Fruit fly (Drosophila melanogaster) whole organism, larva: ENCODE measurements around the gene CG9164.

Experiments used
- noc ChIP-seq: fragments of 200-800 bp; sonication (Bioruptor generic); optimal IDR thresholded peaks from 3 replicates; lab custom pipeline; 2019; ENCODE audit warnings: missing biosample characterization, mild to moderate bottlenecking, missing genetic modification characterization, moderate library complexity

Gene CG9164

dm6 chrX:15385176-15386056 is at the start of gene CG9164:
TSS of gene CG9164 (minus strand) at chrX:15385441.
- TF ChIP-seq noc = no peak

dm6 chrX:15406811-15407210 is 21.6 kb upstream of the CG9164 start:
- TF ChIP-seq noc = no peak

- TF ChIP-seq noc = no peak
These were observed 16.6 kb upstream of the CG9164 start for dm6 chrX:15401861-15402260.

dm6 chrX:15387344-15387743 is 2.1 kb upstream of the CG9164 start:
- no peak for TF ChIP-seq noc

dm6 chrX:15383513-15384373 is 1.5 kb downstream of the CG9164 start:
- TF ChIP-seq noc = no peak

dm6 chrX:15380207-15380606 is 5.0 kb downstream of the CG9164 start:
- TF ChIP-seq noc = no peak

dm6 chrX:15379014-15379491 is 6.2 kb downstream of the CG9164 start, which contains the start of gene acj6:
TSS of gene acj6 (minus strand) at chrX:15379064.
- TF ChIP-seq noc = no peak

dm6 chrX:15370103-15370502 is 15.1 kb downstream of the CG9164 start:
- TF ChIP-seq noc = no peak

- no peak for TF ChIP-seq noc
These were observed 20.8 kb downstream of the CG9164 start for dm6 chrX:15364467-15364866.

- TF ChIP-seq noc = no peak
These were observed 21.6 kb downstream of the CG9164 start for dm6 chrX:15363649-15364048.

- TF ChIP-seq noc = no peak
These were observed 24.3 kb downstream of the CG9164 start, which contains the start of gene Pp1-13C for dm6 chrX:15360961-15361360. TSS of gene Pp1-13C (minus strand) at chrX:15361061.

dm6 chrX:15356410-15356809 is 28.8 kb downstream of the CG9164 start:
- no peak for TF ChIP-seq noc

dm6 chrX:15353654-15354053 is 31.6 kb downstream of the CG9164 start:
- TF ChIP-seq noc = no peak

dm6 chrX:15352692-15353091 is 32.5 kb downstream of the CG9164 start:
- no peak for TF ChIP-seq noc

dm6 chrX:15344473-15345331 is 40.5 kb downstream of the CG9164 start, which contains the start of the genes CG12608 and Prp5:
TSS of gene CG12608 (minus strand) at chrX:15344625.
TSS of gene Prp5 (plus strand) at chrX:15345169.
- TF ChIP-seq noc = no peak

- no peak for TF ChIP-seq noc
These were observed 43.2 kb downstream of the CG9164 start, which contains the start of gene CG9123 for dm6 chrX:15342017-15342416. TSS of gene CG9123 (minus strand) at chrX:15342117.
